Fruit fly (Drosophila melanogaster) whole organism, wandering third instar larva: ENCODE measurements around the gene CG15458.

Source experiments
- Abd-B ChIP-seq: fragments of >200 bp; optimal IDR thresholded peaks from 2 replicates; lab custom pipeline; 2017; ENCODE audit warnings: missing biosample characterization, missing genetic modification characterization
- CG32264 ChIP-seq: fragments of 200-800 bp; sonication (Bioruptor generic); optimal IDR thresholded peaks from 2 replicates; lab custom pipeline; 2016; ENCODE audit warnings: missing biosample characterization, missing genetic modification characterization
- CG9705 ChIP-seq: fragments of 200-800 bp; sonication (Bioruptor generic); optimal IDR thresholded peaks from 2 replicates; lab custom pipeline; 2018; ENCODE audit warnings: missing biosample characterization, mild to moderate bottlenecking, missing genetic modification characterization
- CrebA ChIP-seq: fragments of 200-800 bp; sonication (Bioruptor generic); optimal IDR thresholded peaks from 2 replicates; lab custom pipeline; 2016; ENCODE audit warnings: missing biosample characterization, mild to moderate bottlenecking, missing genetic modification characterization, borderline replicate concordance
- Dfd ChIP-seq: fragments of >200 bp; optimal IDR thresholded peaks from 2 replicates; lab custom pipeline; 2017; ENCODE audit warnings: missing biosample characterization, missing genetic modification characterization
- Dif ChIP-seq: fragments of 200-275, 200-300 bp; sonication (Bioruptor generic); optimal IDR thresholded peaks from 2 replicates; lab custom pipeline; 2018; ENCODE audit warnings: missing biosample characterization, missing genetic modification characterization; ENCODE audit not compliant: partially characterized antibody
- HLH106 ChIP-seq: fragments of 200-800 bp; optimal IDR thresholded peaks from 3 replicates; lab custom pipeline; 2019; ENCODE audit warnings: missing biosample characterization, mild to moderate bottlenecking, missing genetic modification characterization, moderate library complexity
- Hnf4 ChIP-seq: fragments of 200-800 bp; sonication (Bioruptor generic); optimal IDR thresholded peaks from 2 replicates; lab custom pipeline; 2016; ENCODE audit warnings: missing biosample characterization, mild to moderate bottlenecking, missing genetic modification characterization
- Hr78 ChIP-seq: fragments of >200 bp; optimal IDR thresholded peaks from 2 replicates; lab custom pipeline; 2017; ENCODE audit warnings: missing biosample characterization, missing genetic modification characterization
- Hr83 ChIP-seq: fragments of 200-300 bp; sonication (Bioruptor generic); optimal IDR thresholded peaks from 2 replicates; lab custom pipeline; 2016; ENCODE audit warnings: missing biosample characterization, mild to moderate bottlenecking, missing genetic modification characterization, moderate library complexity; ENCODE audit not compliant: poor library complexity, severe bottlenecking
- Jra ChIP-seq: sonication (Bioruptor generic); optimal IDR thresholded peaks from 2 replicates; lab custom pipeline; 2016; ENCODE audit warnings: missing biosample characterization, missing genetic modification characterization
- Mio ChIP-seq: sonication (Bioruptor generic); optimal IDR thresholded peaks from 2 replicates; lab custom pipeline; 2016; ENCODE audit warnings: missing biosample characterization, missing genetic modification characterization
- Myc ChIP-seq: fragments of >200 bp; optimal IDR thresholded peaks from 2 replicates; lab custom pipeline; 2017
- N ChIP-seq: fragments of >200 bp; optimal IDR thresholded peaks from 2 replicates; lab custom pipeline; 2018; ENCODE audit warnings: missing biosample characterization, missing external identifiers, missing genetic modification characterization
- Sp1 ChIP-seq: fragments of 200-800 bp; sonication (Bioruptor generic); optimal IDR thresholded peaks from 3 replicates; lab custom pipeline; 2019; ENCODE audit warnings: missing biosample characterization, mild to moderate bottlenecking, missing genetic modification characterization, moderate library complexity
- Vsx2 ChIP-seq: fragments of 200-300, 225-300 bp; sonication (Bioruptor generic); optimal IDR thresholded peaks from 2 replicates; lab custom pipeline; 2018; ENCODE audit warnings: missing biosample characterization, missing genetic modification characterization; ENCODE audit not compliant: partially characterized antibody
- dl ChIP-seq, 2 experiments: fragments of 175-275, 200-275 bp in 1 of 2; fragments of 200-275 bp in 1 of 2; sonication (Bioruptor generic); optimal IDR thresholded peaks; lab custom pipeline; 2018; ENCODE audit warnings: mild to moderate bottlenecking in 2 of 2, missing biosample characterization in 2 of 2, missing genetic modification characterization in 2 of 2, moderate library complexity in 2 of 2; ENCODE audit not compliant: partially characterized antibody in 2 of 2, insufficient read depth in 1 of 2
- dmrt93B ChIP-seq: fragments of 200-800 bp; sonication (Bioruptor generic); optimal IDR thresholded peaks from 2 replicates; lab custom pipeline; 2018; ENCODE audit warnings: missing biosample characterization, mild to moderate bottlenecking, missing genetic modification characterization
- dsf ChIP-seq: sonication (Bioruptor generic); optimal IDR thresholded peaks from 2 replicates; lab custom pipeline; 2016; ENCODE audit warnings: missing biosample characterization, missing genetic modification characterization, borderline replicate concordance
- ey ChIP-seq: fragments of 200-800 bp; sonication (Bioruptor generic); optimal IDR thresholded peaks from 2 replicates; lab custom pipeline; 2016; ENCODE audit warnings: missing biosample characterization, missing genetic modification characterization
- foxo ChIP-seq, 2 experiments: fragments of 200-800 bp; sonication (Bioruptor generic); optimal IDR thresholded peaks; 2 replicates in 1 of 2; 3 replicates in 1 of 2; lab custom pipeline; 2016 to 2017; ENCODE audit warnings: missing biosample characterization in 2 of 2, missing genetic modification characterization in 2 of 2
- fru ChIP-seq: fragments of 200-800 bp; sonication (Bioruptor generic); optimal IDR thresholded peaks from 3 replicates; lab custom pipeline; 2016; ENCODE audit warnings: missing biosample characterization, mild to moderate bottlenecking, missing genetic modification characterization
- h ChIP-seq: fragments of 200-800 bp; sonication (Bioruptor generic); optimal IDR thresholded peaks from 3 replicates; lab custom pipeline; 2016; ENCODE audit warnings: missing biosample characterization, mild to moderate bottlenecking, missing genetic modification characterization
- pan ChIP-seq: fragments of >200 bp; optimal IDR thresholded peaks from 2 replicates; lab custom pipeline; 2017
- psq ChIP-seq: fragments of 200-800 bp; sonication (Bioruptor generic); optimal IDR thresholded peaks from 3 replicates; lab custom pipeline; 2017; ENCODE audit warnings: missing biosample characterization, mild to moderate bottlenecking, missing genetic modification characterization, moderate library complexity
- rgr ChIP-seq: fragments of 200-800 bp; sonication (Bioruptor generic); optimal IDR thresholded peaks from 3 replicates; lab custom pipeline; 2016; ENCODE audit warnings: missing biosample characterization, mild to moderate bottlenecking, missing genetic modification characterization
- sage ChIP-seq: fragments of 200-800 bp; sonication (Bioruptor generic); optimal IDR thresholded peaks from 2 replicates; lab custom pipeline; 2016; ENCODE audit warnings: missing biosample characterization, mild to moderate bottlenecking, missing genetic modification characterization
- tai ChIP-seq: sonication (Bioruptor generic); optimal IDR thresholded peaks from 2 replicates; lab custom pipeline; 2016; ENCODE audit warnings: missing biosample characterization, missing genetic modification characterization
- woc ChIP-seq: sonication (Bioruptor generic); optimal IDR thresholded peaks from 2 replicates; lab custom pipeline; 2016; ENCODE audit warnings: missing biosample characterization, mild to moderate bottlenecking, missing genetic modification characterization

CG15458 gene

DNA sequence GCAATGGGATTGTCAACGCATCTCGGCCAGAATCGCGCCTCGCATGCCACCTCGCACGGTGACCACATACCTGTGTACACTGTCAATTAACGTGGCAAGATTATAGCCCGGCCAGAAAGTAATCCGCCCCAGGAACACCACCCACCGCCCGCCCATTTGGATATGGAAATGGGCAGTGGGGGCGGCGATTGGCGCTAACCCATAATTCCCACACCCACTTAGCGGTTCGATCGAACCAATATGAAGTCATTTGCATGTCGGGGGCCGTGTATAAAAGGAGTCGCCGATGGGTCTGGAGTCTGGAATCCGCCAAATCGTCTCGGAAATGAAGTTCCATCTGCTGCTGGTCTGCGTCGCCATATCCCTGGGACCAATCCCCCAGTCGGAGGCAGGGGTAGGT is 1.4 kb upstream of the CG15458 start, which contains the start of gene Obp19a:
Gene Obp19a (plus strand): TSS at position 301 of the 400 bp plus-strand sequence.
- TF ChIP-seq CG9705 (GFP tag; lab: Kevin White, UChicago) (no peak), Hr83 (GFP tag; lab: Kevin White, UChicago) (no peak), foxo (GFP tag; optimal IDR thresholded peaks at IDR 0.05; lab: Kevin White, UChicago) (no peak), N (no peak), dmrt93B (GFP tag; lab: Kevin White, UChicago) (no peak), tai (GFP tag; lab: Kevin White, UChicago) (no peak), Dif (GFP tag; lab: Kevin White, UChicago) (no peak), rgr (no peak), CG32264 (GFP tag; lab: Kevin White, UChicago) (no peak)

DNA sequence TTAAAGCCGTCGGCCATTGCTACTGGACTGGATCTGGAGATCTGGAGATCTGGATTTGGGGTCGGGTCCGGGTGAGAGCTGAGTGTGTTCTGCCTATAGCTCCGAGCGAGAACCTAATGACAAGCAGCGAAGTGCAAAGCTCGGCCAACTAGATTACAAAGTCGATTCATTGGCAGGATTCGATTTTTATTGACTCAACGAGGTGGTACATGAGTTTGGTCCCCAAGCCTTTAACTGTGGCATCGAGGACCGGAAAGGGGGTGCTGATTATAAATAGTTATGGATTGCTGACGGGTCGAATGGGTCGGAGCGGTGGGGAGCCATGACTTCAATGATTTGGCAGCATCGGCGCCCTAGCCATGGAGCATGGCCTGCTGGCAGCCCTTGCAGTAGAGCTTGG is 518 bp downstream of the CG15458 start, which contains the start of gene CG15459:
Gene CG15459 (minus strand): TSS at position 101 of the 400 bp plus-strand sequence.
- TF ChIP-seq Jra (GFP tag; lab: Kevin White, UChicago), result no peak

DNA sequence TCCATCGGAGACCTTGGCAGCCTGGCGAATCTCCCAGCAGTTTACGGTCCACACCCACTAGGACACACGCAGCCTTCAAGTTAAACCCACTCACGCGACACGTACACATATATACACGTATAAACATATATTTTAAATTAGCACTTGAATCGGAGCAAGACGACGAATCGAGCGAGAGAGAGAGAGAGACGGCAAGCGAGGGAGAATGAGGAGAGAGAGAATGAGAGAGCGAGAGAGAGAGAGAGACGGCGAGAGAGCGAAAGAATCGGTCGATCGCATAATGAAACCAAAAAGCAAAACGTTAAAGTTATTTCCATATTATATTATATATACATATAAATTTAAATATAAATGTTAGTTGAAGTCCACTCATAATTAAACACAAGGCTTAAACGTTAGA is 2.4 kb downstream of the CG15458 start:
- TF ChIP-seq Jra (GFP tag; lab: Kevin White, UChicago) (no peak), fru (GFP tag; lab: Kevin White, UChicago) (no peak), dsf (no peak), dl (GFP tag; optimal IDR thresholded peaks at IDR 0.05; lab: Kevin White, UChicago; ENCODE audit: insufficient read depth in 1 of 2, partially characterized antibody in 2 of 2) (no peak), Sp1 (no peak), N (no peak), CrebA (GFP tag; lab: Kevin White, UChicago) (no peak), Hr78 (GFP tag; lab: Kevin White, UChicago) (no peak), Mio (GFP tag; lab: Kevin White, UChicago) (no peak), Vsx2 (GFP tag; lab: Kevin White, UChicago) (no peak), sage (GFP tag; lab: Kevin White, UChicago) (no peak), Dif (GFP tag; lab: Kevin White, UChicago) (no peak), Hnf4 (GFP tag; lab: Kevin White, UChicago) (no peak), pan (lab: Kevin White, UChicago) (no peak)

DNA sequence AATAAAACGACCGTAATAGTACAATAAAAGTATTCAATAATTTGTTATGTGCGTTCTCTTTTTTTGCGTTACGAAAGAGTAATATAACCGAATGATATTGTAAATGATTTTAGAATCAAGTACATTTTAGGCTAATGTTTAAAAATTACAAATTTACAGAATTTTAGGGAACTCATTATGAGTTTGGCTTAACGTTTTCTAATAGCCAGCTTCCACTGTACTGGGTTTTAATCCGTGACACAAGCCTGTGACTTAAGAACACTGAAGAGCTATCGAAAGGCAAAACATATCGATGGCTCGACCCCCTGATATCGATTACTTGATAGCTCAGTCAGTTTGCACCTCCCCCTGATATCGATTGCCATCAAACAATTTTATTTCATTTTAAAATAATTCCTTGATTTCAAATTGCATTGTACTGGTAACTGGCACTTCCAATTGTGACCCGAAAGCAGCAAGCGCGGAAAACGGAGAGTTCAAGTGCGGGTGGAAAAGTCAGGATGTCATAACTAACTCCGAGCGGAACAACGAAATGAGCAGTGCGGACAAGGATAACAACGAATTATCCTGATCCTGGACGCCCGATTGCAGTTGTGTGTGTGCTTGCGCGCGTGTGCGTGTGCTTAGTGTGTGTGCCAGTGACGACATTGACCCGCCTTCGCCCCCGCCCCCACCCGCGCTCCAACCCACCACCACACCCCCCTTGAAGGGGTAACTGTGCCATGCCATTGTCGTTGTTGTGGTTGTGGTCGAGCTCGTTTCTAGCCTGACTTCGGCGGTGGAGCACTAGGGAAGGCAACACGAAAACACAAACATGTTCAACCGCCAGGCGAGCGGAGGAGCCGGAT is 19.7 kb downstream of the CG15458 start, which contains the start of gene HERC2:
Gene HERC2 (plus strand): TSS at position 330 of the 848 bp plus-strand sequence.
- peak; percentile 40 for TF ChIP-seq h
- peak; percentile 28 for TF ChIP-seq psq
- TF ChIP-seq Sp1, result peak; percentile 20
- TF ChIP-seq fru (GFP tag; lab: Kevin White, UChicago), result peak; percentile 21
- TF ChIP-seq foxo (GFP tag; optimal IDR thresholded peaks at IDR 0.05; lab: Kevin White, UChicago), result peak in 1 of 2 experiments; percentile 52
- TF ChIP-seq HLH106 (tag; lab: Kevin White, UChicago), result peak; percentile 68
- TF ChIP-seq ey, result peak; percentile 51
- TF ChIP-seq dmrt93B (GFP tag; lab: Kevin White, UChicago), result no peak
- no peak for TF ChIP-seq dl (GFP tag; optimal IDR thresholded peaks at IDR 0.05; lab: Kevin White, UChicago; ENCODE audit: insufficient read depth in 1 of 2, partially characterized antibody in 2 of 2)
- TF ChIP-seq Dfd (GFP tag; lab: Kevin White, UChicago), result no peak
- peak; percentile 2 for TF ChIP-seq Hr83 (GFP tag; lab: Kevin White, UChicago)
- peak; percentile 68 for TF ChIP-seq woc (GFP tag; lab: Kevin White, UChicago)

DNA sequence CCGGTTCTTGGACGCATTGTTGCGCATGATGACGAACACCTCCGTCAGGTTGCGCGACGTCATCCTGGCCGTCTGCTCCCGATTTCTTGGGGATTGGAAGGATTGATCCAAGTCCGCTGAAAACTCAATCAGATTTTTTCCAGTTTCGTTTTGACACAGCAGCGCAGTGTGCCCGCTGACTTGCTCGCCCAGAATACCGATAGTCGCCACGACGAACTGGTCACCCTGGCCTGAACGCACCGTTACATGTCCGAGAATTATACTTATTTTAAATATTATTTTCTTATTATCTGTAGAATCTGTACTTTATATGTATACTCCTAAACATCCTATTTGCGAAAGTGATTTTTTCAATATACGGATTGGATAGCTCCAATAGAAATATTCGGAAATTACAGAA is 20.4 kb downstream of the CG15458 start, which contains the start of gene Syx16:
Gene Syx16 (minus strand): TSS at position 172 of the 400 bp plus-strand sequence.
- TF ChIP-seq Myc (lab: Kevin White, UChicago), result no peak
- TF ChIP-seq Dif (GFP tag; lab: Kevin White, UChicago), result no peak
- no peak for TF ChIP-seq Dfd (GFP tag; lab: Kevin White, UChicago)
- no peak for TF ChIP-seq foxo (GFP tag; optimal IDR thresholded peaks at IDR 0.05; lab: Kevin White, UChicago)
- no peak for TF ChIP-seq Hr78 (GFP tag; lab: Kevin White, UChicago)
- TF ChIP-seq ey, result no peak
- no peak for TF ChIP-seq Vsx2 (GFP tag; lab: Kevin White, UChicago)
- no peak for TF ChIP-seq fru (GFP tag; lab: Kevin White, UChicago)
- no peak for TF ChIP-seq psq
- TF ChIP-seq dl (GFP tag; optimal IDR thresholded peaks at IDR 0.05; lab: Kevin White, UChicago; ENCODE audit: insufficient read depth in 1 of 2, partially characterized antibody in 2 of 2), result no peak
- no peak for TF ChIP-seq tai (GFP tag; lab: Kevin White, UChicago)
- TF ChIP-seq Abd-B (GFP tag; lab: Kevin White, UChicago), result no peak
- no peak for TF ChIP-seq Jra (GFP tag; lab: Kevin White, UChicago)
- no peak for TF ChIP-seq Mio (GFP tag; lab: Kevin White, UChicago)
- no peak for TF ChIP-seq HLH106 (tag; lab: Kevin White, UChicago)
